Fruit fly (Drosophila melanogaster) whole organism, embryonic: ENCODE data around the gene CG33299.
A peak's percentile ranks its signal among the peaks of the same experiment; 100 is the strongest.

ENCODE experiments used
- Abd-B ChIP-seq: fragments of 200-800 bp; sonication (Bioruptor generic); optimal IDR thresholded peaks from 2 replicates; lab custom pipeline; 2018; ENCODE audit warnings: missing biosample characterization, mild to moderate bottlenecking, missing genetic modification characterization, moderate library complexity
- Adf1 ChIP-seq: fragments of 200-800 bp; sonication (Bioruptor generic); IDR thresholded peaks from 2 replicates; pipeline ENCODE4 v1.3.6; 2022; ENCODE audit warnings: missing biosample characterization, missing genetic modification characterization
- Atf-2 ChIP-seq: fragments of 200-800 bp; sonication (Bioruptor generic); optimal IDR thresholded peaks from 2 replicates; lab custom pipeline; 2016; ENCODE audit warnings: missing biosample characterization, missing genetic modification characterization
- Awh ChIP-seq: fragments of 200-800 bp; sonication (Bioruptor generic); IDR thresholded peaks from 2 replicates; pipeline ENCODE4, ENCODE4 v1.3.6; 2022; ENCODE audit warnings: missing biosample characterization, missing genetic modification characterization
- Bdp1 ChIP-seq: fragments of 200-800 bp; sonication (Bioruptor generic); optimal IDR thresholded peaks from 3 replicates; lab custom pipeline; 2016; ENCODE audit warnings: missing biosample characterization, missing genetic modification characterization
- Bgb ChIP-seq: fragments of 200-800 bp; sonication (Bioruptor generic); IDR thresholded peaks from 2 replicates; pipeline ENCODE4 v1.3.6; 2022; ENCODE audit warnings: missing biosample characterization, missing genetic modification characterization; ENCODE audit not compliant: partially characterized antibody
- CG10462 ChIP-seq: fragments of 200-800 bp; sonication (Bioruptor generic); optimal IDR thresholded peaks from 2 replicates; lab custom pipeline; 2016; ENCODE audit warnings: missing biosample characterization, missing genetic modification characterization
- CG11398 ChIP-seq: fragments of 200-800 bp; sonication (Bioruptor generic); optimal IDR thresholded peaks from 2 replicates; lab custom pipeline; 2016; ENCODE audit warnings: missing biosample characterization, missing genetic modification characterization
- CG12299 ChIP-seq: fragments of 200-800 bp; sonication (Bioruptor generic); optimal IDR thresholded peaks from 2 replicates; lab custom pipeline; 2018; ENCODE audit warnings: missing biosample characterization, mild to moderate bottlenecking, missing genetic modification characterization
- CG12769 ChIP-seq: fragments of 200-800 bp; sonication (Bioruptor generic); optimal IDR thresholded peaks from 2 replicates; lab custom pipeline; 2019; ENCODE audit warnings: missing biosample characterization, mild to moderate bottlenecking, missing genetic modification characterization, moderate library complexity
- CG12942 ChIP-seq: fragments of 200-800 bp; sonication (Bioruptor generic); optimal IDR thresholded peaks from 3 replicates; lab custom pipeline; 2016; ENCODE audit warnings: missing biosample characterization, missing genetic modification characterization
- CG13123 ChIP-seq: fragments of 200-800 bp; sonication (Bioruptor generic); optimal IDR thresholded peaks from 2 replicates; lab custom pipeline; 2016; ENCODE audit warnings: missing biosample characterization, missing genetic modification characterization
- CG14441 ChIP-seq: fragments of 200-800 bp; sonication (Bioruptor generic); IDR thresholded peaks from 2 replicates; pipeline ENCODE4 v1.3.6; 2022; ENCODE audit warnings: missing biosample characterization, missing genetic modification characterization
- CG14965 ChIP-seq: fragments of 200-800 bp; sonication (Bioruptor generic); optimal IDR thresholded peaks from 2 replicates; lab custom pipeline; 2016; ENCODE audit warnings: missing biosample characterization, missing genetic modification characterization, borderline replicate concordance
- CG15601 ChIP-seq: fragments of 200-800 bp; sonication (Bioruptor generic); optimal IDR thresholded peaks from 3 replicates; lab custom pipeline; 2019; ENCODE audit warnings: missing biosample characterization, mild to moderate bottlenecking, missing genetic modification characterization, moderate library complexity
- CG17359 ChIP-seq: fragments of 200-800 bp; sonication (Bioruptor generic); optimal IDR thresholded peaks from 3 replicates; lab custom pipeline; 2018; ENCODE audit warnings: missing biosample characterization, mild to moderate bottlenecking, missing genetic modification characterization, moderate library complexity
- CG17829 ChIP-seq: fragments of 200-800 bp; optimal IDR thresholded peaks from 2 replicates; lab custom pipeline; 2019; ENCODE audit warnings: missing biosample characterization, mild to moderate bottlenecking, missing genetic modification characterization, moderate library complexity
- CG18262 ChIP-seq: fragments of 200-800 bp; optimal IDR thresholded peaks from 3 replicates; lab custom pipeline; 2019; ENCODE audit warnings: missing biosample characterization, mild to moderate bottlenecking, missing genetic modification characterization, moderate library complexity
- CG2116 ChIP-seq: fragments of 200-800 bp; sonication (Bioruptor generic); optimal IDR thresholded peaks from 3 replicates; lab custom pipeline; 2018; ENCODE audit warnings: missing biosample characterization, mild to moderate bottlenecking, missing genetic modification characterization
- CG2199 ChIP-seq: fragments of 200-800 bp; sonication (Bioruptor generic); IDR thresholded peaks from 3 replicates; pipeline ENCODE4 v1.3.6; 2022; ENCODE audit warnings: missing biosample characterization, missing genetic modification characterization
- CG2202 ChIP-seq: fragments of 200-800 bp; sonication (Bioruptor generic); optimal IDR thresholded peaks from 2 replicates; lab custom pipeline; 2018; ENCODE audit warnings: missing biosample characterization, mild to moderate bottlenecking, missing genetic modification characterization
- CG32767 ChIP-seq: fragments of 200-800 bp; sonication (Bioruptor generic); IDR thresholded peaks from 2 replicates; pipeline ENCODE4 v1.3.6; 2022; ENCODE audit warnings: missing biosample characterization, missing genetic modification characterization
- CG3847 ChIP-seq: fragments of 200-800 bp; sonication (Bioruptor generic); IDR thresholded peaks from 2 replicates; pipeline ENCODE4 v1.3.6; 2022; ENCODE audit warnings: missing biosample characterization, missing genetic modification characterization
- CG4282 ChIP-seq: fragments of 200-800 bp; sonication (Bioruptor generic); optimal IDR thresholded peaks from 2 replicates; lab custom pipeline; 2016; ENCODE audit warnings: missing biosample characterization, missing genetic modification characterization
- CG4424 ChIP-seq: fragments of 200-800 bp; sonication (Bioruptor generic); optimal IDR thresholded peaks from 3 replicates; lab custom pipeline; 2016; ENCODE audit warnings: missing biosample characterization, missing genetic modification characterization
- CG6683 ChIP-seq: fragments of 200-800 bp; sonication (Bioruptor generic); optimal IDR thresholded peaks from 2 replicates; lab custom pipeline; 2017; ENCODE audit warnings: missing biosample characterization, mild to moderate bottlenecking, missing genetic modification characterization, missing genetic modification reagents
- CG7928 ChIP-seq: fragments of 200-800 bp; sonication (Bioruptor generic); optimal IDR thresholded peaks from 2 replicates; lab custom pipeline; 2017; ENCODE audit warnings: missing biosample characterization, mild to moderate bottlenecking, missing genetic modification characterization
- CG8478 ChIP-seq: fragments of >200 bp; optimal IDR thresholded peaks from 2 replicates; lab custom pipeline; 2018
- CG9797 ChIP-seq: fragments of 200-800 bp; sonication (Bioruptor generic); optimal IDR thresholded peaks from 3 replicates; lab custom pipeline; 2018; ENCODE audit warnings: missing biosample characterization, mild to moderate bottlenecking, missing genetic modification characterization
- CG9932 ChIP-seq: fragments of 200-800 bp; sonication (Bioruptor generic); IDR thresholded peaks from 2 replicates; pipeline ENCODE4 v1.3.6; 2022; ENCODE audit warnings: missing biosample characterization, missing genetic modification characterization
- Fer1 ChIP-seq: fragments of 200-800 bp; sonication (Bioruptor generic); optimal IDR thresholded peaks from 2 replicates; lab custom pipeline; 2017; ENCODE audit warnings: missing biosample characterization, mild to moderate bottlenecking, missing genetic modification characterization
- HmgD ChIP-seq: fragments of 200-800 bp; sonication (Bioruptor generic); optimal IDR thresholded peaks from 3 replicates; lab custom pipeline; 2016; ENCODE audit warnings: missing biosample characterization, missing genetic modification characterization
- Mrtf ChIP-seq: fragments of 200-800 bp; sonication (Bioruptor generic); IDR thresholded peaks from 3 replicates; pipeline ENCODE4 v1.3.6; 2022; ENCODE audit warnings: missing biosample characterization, missing genetic modification characterization
- NC2β ChIP-seq: fragments of 200-800 bp; sonication (Bioruptor generic); optimal IDR thresholded peaks from 2 replicates; lab custom pipeline; 2016; ENCODE audit warnings: missing biosample characterization, missing genetic modification characterization
- Nf-YC ChIP-seq: fragments of 200-800 bp; optimal IDR thresholded peaks from 3 replicates; lab custom pipeline; 2019; ENCODE audit warnings: missing biosample characterization, mild to moderate bottlenecking, missing genetic modification characterization, moderate library complexity
- Sry-δ ChIP-seq: fragments of 200-800 bp; sonication (Bioruptor generic); optimal IDR thresholded peaks from 2 replicates; lab custom pipeline; 2016; ENCODE audit warnings: missing biosample characterization, missing genetic modification characterization
- ase ChIP-seq: fragments of 200-800 bp; sonication (Bioruptor generic); IDR thresholded peaks from 3 replicates; pipeline ENCODE4 v1.3.6; 2022; ENCODE audit warnings: missing biosample characterization, missing genetic modification characterization
- ato ChIP-seq: fragments of 200-800 bp; sonication (Bioruptor generic); IDR thresholded peaks from 2 replicates; pipeline ENCODE4 v1.3.6; 2022; ENCODE audit warnings: missing biosample characterization, missing genetic modification characterization; ENCODE audit not compliant: partially characterized antibody
- ftz-f1 ChIP-seq: fragments of 200-800 bp; sonication (Bioruptor generic); optimal IDR thresholded peaks from 2 replicates; lab custom pipeline; 2016; ENCODE audit warnings: missing biosample characterization, missing genetic modification characterization
- gcm2 ChIP-seq: fragments of 200-800 bp; sonication (Bioruptor generic); optimal IDR thresholded peaks from 2 replicates; lab custom pipeline; 2016; ENCODE audit warnings: missing biosample characterization, missing genetic modification characterization
- gem ChIP-seq: fragments of 200-800 bp; sonication (Bioruptor generic); optimal IDR thresholded peaks from 2 replicates; lab custom pipeline; 2019; ENCODE audit warnings: missing biosample characterization, mild to moderate bottlenecking, missing genetic modification characterization, moderate library complexity
- grn ChIP-seq: fragments of 200-800 bp; sonication (Bioruptor generic); optimal IDR thresholded peaks from 3 replicates; lab custom pipeline; 2017; ENCODE audit warnings: missing biosample characterization, missing genetic modification characterization
- hth ChIP-seq: fragments of >200 bp; optimal IDR thresholded peaks from 2 replicates; lab custom pipeline; 2017; ENCODE audit warnings: inconsistent platforms
- nerfin-2 ChIP-seq: fragments of 200-800 bp; sonication (Bioruptor generic); IDR thresholded peaks from 2 replicates; pipeline ENCODE4 v1.3.6; 2022; ENCODE audit warnings: missing biosample characterization, missing genetic modification characterization; ENCODE audit not compliant: partially characterized antibody
- nmo ChIP-seq: fragments of 200-800 bp; sonication (Bioruptor generic); optimal IDR thresholded peaks from 2 replicates; lab custom pipeline; 2018; ENCODE audit warnings: missing biosample characterization, mild to moderate bottlenecking, missing genetic modification characterization, moderate library complexity
- phol ChIP-seq: fragments of 200-800 bp; sonication (Bioruptor generic); optimal IDR thresholded peaks from 3 replicates; lab custom pipeline; 2018; ENCODE audit warnings: missing biosample characterization, mild to moderate bottlenecking, missing genetic modification characterization, moderate library complexity
- slp2 ChIP-seq: fragments of 200-800 bp; sonication (Bioruptor generic); optimal IDR thresholded peaks from 2 replicates; lab custom pipeline; 2016; ENCODE audit warnings: missing biosample characterization, missing genetic modification characterization
- ttk ChIP-seq: fragments of 200-800 bp; sonication (Bioruptor generic); IDR thresholded peaks from 2 replicates; pipeline ENCODE4 v2.1.2; 2022; ENCODE audit warnings: missing biosample characterization, missing genetic modification characterization
- wdn ChIP-seq: fragments of 200-800 bp; sonication (Bioruptor generic); IDR thresholded peaks from 2 replicates; pipeline ENCODE4 v1.3.6; 2022; ENCODE audit warnings: missing biosample characterization, missing genetic modification characterization
- zen ChIP-seq: fragments of 200-800 bp; sonication (Bioruptor generic); optimal IDR thresholded peaks from 3 replicates; lab custom pipeline; 2018; ENCODE audit warnings: missing biosample characterization, mild to moderate bottlenecking, missing genetic modification characterization, moderate library complexity
- zfh1 ChIP-seq: fragments of 200-800 bp; sonication (Bioruptor generic); IDR thresholded peaks from 3 replicates; pipeline ENCODE4 v1.3.6; 2022; ENCODE audit warnings: missing biosample characterization, missing genetic modification characterization

The CG33299 gene

DNA sequence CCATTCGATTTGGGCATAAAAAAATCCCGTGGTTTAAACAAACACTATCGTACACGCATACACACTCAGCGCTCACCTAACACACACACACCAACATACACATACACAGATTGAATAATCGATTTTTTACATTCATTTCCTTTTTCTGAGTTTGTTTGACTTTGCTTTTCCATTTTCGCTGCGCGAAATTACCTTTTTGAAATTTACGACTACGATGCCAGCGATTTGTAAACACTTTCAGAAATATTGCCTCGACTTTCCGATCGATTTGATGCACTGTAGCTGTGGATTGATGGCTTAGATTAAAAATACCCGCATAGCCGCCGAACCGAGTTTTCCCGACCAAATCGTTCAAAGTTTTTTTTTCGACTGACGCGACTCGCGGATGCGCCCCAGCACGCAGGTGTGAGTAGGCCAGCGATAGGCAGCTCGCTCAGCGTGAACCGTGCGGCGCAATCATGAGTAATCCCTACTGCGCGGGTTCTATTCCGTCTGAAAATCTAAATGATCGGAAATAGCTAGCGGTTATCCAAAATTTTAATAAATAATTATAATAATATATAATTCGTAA lies 42.6 kb downstream of the CG33299 start, which contains the start of gene Pka-C1 (continued):
- TF ChIP-seq Fer1 (GFP tag; lab: Kevin White, UChicago) (peak; percentile 59), zen (peak; percentile 54), zfh1 (peak; percentile 38; the same call in 1 of the 3 replicates), gem (tag; lab: Kevin White, UChicago) (peak; percentile 25), CG12942 (GFP tag; lab: Kevin White, UChicago) (no peak), CG3847 (GFP tag; lab: Robert Waterston, UW) (peak; percentile 72), slp2 (GFP tag; lab: Kevin White, UChicago) (no peak), Sry-δ (GFP tag; lab: Kevin White, UChicago) (peak; percentile 51), Abd-B (peak; percentile 66), CG14965 (GFP tag; lab: Kevin White, UChicago) (no peak), CG12299 (tag; lab: Kevin White, UChicago) (no peak), CG11398 (GFP tag; lab: Kevin White, UChicago) (no peak), ttk (GFP tag; lab: Robert Waterston, UW) (no peak), CG4424 (GFP tag; lab: Kevin White, UChicago) (no peak), CG9797 (GFP tag; lab: Kevin White, UChicago) (peak; percentile 74), CG12769 (tag; lab: Kevin White, UChicago) (no peak), CG18262 (tag; lab: Kevin White, UChicago) (no peak), CG9932 (GFP tag; lab: Robert Waterston, UW) (peak; percentile 58; the same call in 1 of the 2 replicates), wdn (GFP tag; lab: Robert Waterston, UW) (peak; percentile 50), hth (lab: Kevin White, UChicago) (no peak), ftz-f1 (GFP tag; lab: Kevin White, UChicago) (peak; percentile 14), CG4282 (GFP tag; lab: Kevin White, UChicago) (peak; percentile 64), CG2202 (tag; lab: Kevin White, UChicago) (peak; percentile 7), CG7928 (GFP tag; lab: Kevin White, UChicago) (no peak), Awh (no peak), CG17359 (tag; lab: Kevin White, UChicago) (peak; percentile 11), Nf-YC (tag; lab: Kevin White, UChicago) (peak; percentile 46), ase (GFP tag; lab: Robert Waterston, UW) (0 out of 3 replicates have a peak, but pooled peaks have one; percentile 14), Bgb (GFP tag; lab: Robert Waterston, UW) (peak; percentile 68), CG2116 (GFP tag; lab: Kevin White, UChicago) (peak; percentile 94), CG14441 (GFP tag; lab: Robert Waterston, UW) (0 out of 2 replicates have a peak, but pooled peaks have one; percentile 23), nerfin-2 (GFP tag; lab: Robert Waterston, UW) (peak; percentile 22; the same call in 1 of the 2 replicates), NC2β (GFP tag; lab: Kevin White, UChicago) (no peak), CG17829 (tag; lab: Kevin White, UChicago) (peak; percentile 32), phol (tag; lab: Kevin White, UChicago) (peak; percentile 52), CG2199 (GFP tag; lab: Robert Waterston, UW) (0 out of 3 replicates have a peak, but pooled peaks have one; percentile 49), CG32767 (GFP tag; lab: Robert Waterston, UW) (0 out of 2 replicates have a peak, but pooled peaks have one; percentile 23), CG8478 (lab: Kevin White, UChicago) (peak; percentile 93), nmo (peak; percentile 52), Mrtf (GFP tag; lab: Robert Waterston, UW) (peak; percentile 17; the same call in 1 of the 3 replicates), Atf-2 (GFP tag; lab: Kevin White, UChicago) (no peak), ato (GFP tag; lab: Robert Waterston, UW) (peak; percentile 45), Adf1 (GFP tag; lab: Robert Waterston, UW) (peak; percentile 58), Bdp1 (GFP tag; lab: Kevin White, UChicago) (no peak), HmgD (GFP tag; lab: Kevin White, UChicago) (peak; percentile 74), grn (GFP tag; lab: Kevin White, UChicago) (peak; percentile 81), CG13123 (no peak), CG15601 (peak; percentile 19), CG10462 (GFP tag; lab: Kevin White, UChicago) (no peak), CG6683 (GFP tag; lab: Kevin White, UChicago) (no peak), gcm2 (no peak)
